Fruit fly (Drosophila melanogaster) whole organism, wandering third instar larva: ENCODE measurements around the gene CG42813.

ENCODE experiments used
- CG32264 ChIP-seq: fragments of 200-800 bp; sonication (Bioruptor generic); optimal IDR thresholded peaks from 2 replicates; lab custom pipeline; 2016; ENCODE audit warnings: missing biosample characterization, missing genetic modification characterization
- CG9705 ChIP-seq: fragments of 200-800 bp; sonication (Bioruptor generic); optimal IDR thresholded peaks from 2 replicates; lab custom pipeline; 2018; ENCODE audit warnings: missing biosample characterization, mild to moderate bottlenecking, missing genetic modification characterization
- CrebA ChIP-seq: fragments of 200-800 bp; sonication (Bioruptor generic); optimal IDR thresholded peaks from 2 replicates; lab custom pipeline; 2016; ENCODE audit warnings: missing biosample characterization, mild to moderate bottlenecking, missing genetic modification characterization, borderline replicate concordance
- Dfd ChIP-seq: fragments of >200 bp; optimal IDR thresholded peaks from 2 replicates; lab custom pipeline; 2017; ENCODE audit warnings: missing biosample characterization, missing genetic modification characterization
- Dif ChIP-seq: fragments of 200-275, 200-300 bp; sonication (Bioruptor generic); optimal IDR thresholded peaks from 2 replicates; lab custom pipeline; 2018; ENCODE audit warnings: missing biosample characterization, missing genetic modification characterization; ENCODE audit not compliant: partially characterized antibody
- GATAd ChIP-seq: sonication (Bioruptor generic); optimal IDR thresholded peaks from 2 replicates; lab custom pipeline; 2016; ENCODE audit warnings: missing biosample characterization, missing genetic modification characterization
- HLH106 ChIP-seq: fragments of 200-800 bp; optimal IDR thresholded peaks from 3 replicates; lab custom pipeline; 2019; ENCODE audit warnings: missing biosample characterization, mild to moderate bottlenecking, missing genetic modification characterization, moderate library complexity
- Hnf4 ChIP-seq: fragments of 200-800 bp; sonication (Bioruptor generic); optimal IDR thresholded peaks from 2 replicates; lab custom pipeline; 2016; ENCODE audit warnings: missing biosample characterization, mild to moderate bottlenecking, missing genetic modification characterization
- Hr78 ChIP-seq: fragments of >200 bp; optimal IDR thresholded peaks from 2 replicates; lab custom pipeline; 2017; ENCODE audit warnings: missing biosample characterization, missing genetic modification characterization
- Hr83 ChIP-seq: fragments of 200-300 bp; sonication (Bioruptor generic); optimal IDR thresholded peaks from 2 replicates; lab custom pipeline; 2016; ENCODE audit warnings: missing biosample characterization, mild to moderate bottlenecking, missing genetic modification characterization, moderate library complexity; ENCODE audit not compliant: poor library complexity, severe bottlenecking
- Myc ChIP-seq: fragments of >200 bp; optimal IDR thresholded peaks from 2 replicates; lab custom pipeline; 2017
- N ChIP-seq: fragments of >200 bp; optimal IDR thresholded peaks from 2 replicates; lab custom pipeline; 2018; ENCODE audit warnings: missing biosample characterization, missing external identifiers, missing genetic modification characterization
- OdsH ChIP-seq: fragments of 200-800 bp; sonication (Bioruptor generic); optimal IDR thresholded peaks from 2 replicates; lab custom pipeline; 2016; ENCODE audit warnings: missing biosample characterization, mild to moderate bottlenecking, missing genetic modification characterization
- Rel ChIP-seq, 2 experiments: fragments of 200-800 bp; sonication (Bioruptor generic) in 1 of 2; optimal IDR thresholded peaks; 2 replicates in 1 of 2; 3 replicates in 1 of 2; lab custom pipeline; 2016 to 2019; ENCODE audit warnings: mild to moderate bottlenecking in 2 of 2, missing biosample characterization in 2 of 2, missing genetic modification characterization in 2 of 2, moderate library complexity in 1 of 2
- Sp1 ChIP-seq: fragments of 200-800 bp; sonication (Bioruptor generic); optimal IDR thresholded peaks from 3 replicates; lab custom pipeline; 2019; ENCODE audit warnings: missing biosample characterization, mild to moderate bottlenecking, missing genetic modification characterization, moderate library complexity
- Vsx2 ChIP-seq: fragments of 200-300, 225-300 bp; sonication (Bioruptor generic); optimal IDR thresholded peaks from 2 replicates; lab custom pipeline; 2018; ENCODE audit warnings: missing biosample characterization, missing genetic modification characterization; ENCODE audit not compliant: partially characterized antibody
- br ChIP-seq: fragments of 200-800 bp; sonication (Bioruptor generic); optimal IDR thresholded peaks from 2 replicates; lab custom pipeline; 2016; ENCODE audit warnings: missing biosample characterization, missing genetic modification characterization
- dl ChIP-seq, 2 experiments: fragments of 175-275, 200-275 bp in 1 of 2; fragments of 200-275 bp in 1 of 2; sonication (Bioruptor generic); optimal IDR thresholded peaks; lab custom pipeline; 2018; ENCODE audit warnings: mild to moderate bottlenecking in 2 of 2, missing biosample characterization in 2 of 2, missing genetic modification characterization in 2 of 2, moderate library complexity in 2 of 2; ENCODE audit not compliant: partially characterized antibody in 2 of 2, insufficient read depth in 1 of 2
- dmrt93B ChIP-seq: fragments of 200-800 bp; sonication (Bioruptor generic); optimal IDR thresholded peaks from 2 replicates; lab custom pipeline; 2018; ENCODE audit warnings: missing biosample characterization, mild to moderate bottlenecking, missing genetic modification characterization
- dsf ChIP-seq: sonication (Bioruptor generic); optimal IDR thresholded peaks from 2 replicates; lab custom pipeline; 2016; ENCODE audit warnings: missing biosample characterization, missing genetic modification characterization, borderline replicate concordance
- ey ChIP-seq: fragments of 200-800 bp; sonication (Bioruptor generic); optimal IDR thresholded peaks from 2 replicates; lab custom pipeline; 2016; ENCODE audit warnings: missing biosample characterization, missing genetic modification characterization
- foxo ChIP-seq, 2 experiments: fragments of 200-800 bp; sonication (Bioruptor generic); optimal IDR thresholded peaks; 2 replicates in 1 of 2; 3 replicates in 1 of 2; lab custom pipeline; 2016 to 2017; ENCODE audit warnings: missing biosample characterization in 2 of 2, missing genetic modification characterization in 2 of 2
- fru ChIP-seq: fragments of 200-800 bp; sonication (Bioruptor generic); optimal IDR thresholded peaks from 3 replicates; lab custom pipeline; 2016; ENCODE audit warnings: missing biosample characterization, mild to moderate bottlenecking, missing genetic modification characterization
- h ChIP-seq: fragments of 200-800 bp; sonication (Bioruptor generic); optimal IDR thresholded peaks from 3 replicates; lab custom pipeline; 2016; ENCODE audit warnings: missing biosample characterization, mild to moderate bottlenecking, missing genetic modification characterization
- lola ChIP-seq: fragments of >200 bp; optimal IDR thresholded peaks from 2 replicates; lab custom pipeline; 2017; ENCODE audit warnings: missing biosample characterization, missing genetic modification characterization
- pan ChIP-seq: fragments of >200 bp; optimal IDR thresholded peaks from 2 replicates; lab custom pipeline; 2017
- psq ChIP-seq: fragments of 200-800 bp; sonication (Bioruptor generic); optimal IDR thresholded peaks from 3 replicates; lab custom pipeline; 2017; ENCODE audit warnings: missing biosample characterization, mild to moderate bottlenecking, missing genetic modification characterization, moderate library complexity
- rgr ChIP-seq: fragments of 200-800 bp; sonication (Bioruptor generic); optimal IDR thresholded peaks from 3 replicates; lab custom pipeline; 2016; ENCODE audit warnings: missing biosample characterization, mild to moderate bottlenecking, missing genetic modification characterization
- sage ChIP-seq: fragments of 200-800 bp; sonication (Bioruptor generic); optimal IDR thresholded peaks from 2 replicates; lab custom pipeline; 2016; ENCODE audit warnings: missing biosample characterization, mild to moderate bottlenecking, missing genetic modification characterization
- sv ChIP-seq: fragments of 200-800 bp; sonication (Bioruptor generic); optimal IDR thresholded peaks from 3 replicates; lab custom pipeline; 2016; ENCODE audit warnings: missing biosample characterization, missing genetic modification characterization
- usp ChIP-seq: fragments of >200 bp; optimal IDR thresholded peaks from 2 replicates; lab custom pipeline; 2017; ENCODE audit warnings: missing biosample characterization, missing genetic modification characterization
- woc ChIP-seq: sonication (Bioruptor generic); optimal IDR thresholded peaks from 2 replicates; lab custom pipeline; 2016; ENCODE audit warnings: missing biosample characterization, mild to moderate bottlenecking, missing genetic modification characterization

The CG42813 gene

dm6 chr3R:27208724-27209343, 19.5 kb downstream of the CG42813 start:
- TF ChIP-seq Hr83 (GFP tag; lab: Kevin White, UChicago) (peak; percentile 44), fru (no peak)
- TF ChIP-seq, all 38 proteins: peak for 1

- TF ChIP-seq CrebA (GFP tag; lab: Kevin White, UChicago) (no peak), dmrt93B (GFP tag; lab: Kevin White, UChicago) (peak; percentile 48), Sp1 (GFP tag; lab: Kevin White, UChicago) (peak; percentile 24), psq (GFP tag; lab: Kevin White, UChicago) (peak; percentile 36), Dfd (no peak), rgr (GFP tag; lab: Kevin White, UChicago) (peak; percentile 10), sage (peak; percentile 8), foxo (GFP tag; optimal IDR thresholded peaks at IDR 0.05; lab: Kevin White, UChicago) (peak in 1 of 2 experiments; percentile 49), Hnf4 (GFP tag; lab: Kevin White, UChicago) (no peak), HLH106 (tag; lab: Kevin White, UChicago) (peak; percentile 56), N (no peak), fru (peak; percentile 28), CG9705 (GFP tag; lab: Kevin White, UChicago) (peak; percentile 13), OdsH (peak; percentile 29), h (peak; percentile 19), dl (GFP tag; optimal IDR thresholded peaks at IDR 0.05; lab: Kevin White, UChicago; ENCODE audit: insufficient read depth in 1 of 2, partially characterized antibody in 2 of 2) (no peak)
Observed at dm6 chr3R:27204694-27205414, 23.5 kb downstream of the CG42813 start.

dm6 chr3R:27203856-27204255, 24.5 kb downstream of the CG42813 start:
- no peak for TF ChIP-seq CrebA (GFP tag; lab: Kevin White, UChicago)
- TF ChIP-seq N = no peak
- no peak for TF ChIP-seq Dif (GFP tag; lab: Kevin White, UChicago)
- TF ChIP-seq rgr (GFP tag; lab: Kevin White, UChicago) = no peak
- TF ChIP-seq sage = no peak
- no peak for TF ChIP-seq ey (GFP tag; lab: Kevin White, UChicago)
- no peak for TF ChIP-seq GATAd (GFP tag; lab: Kevin White, UChicago)
- no peak for TF ChIP-seq pan (lab: Kevin White, UChicago)
- TF ChIP-seq h = no peak
- no peak for TF ChIP-seq dmrt93B (GFP tag; lab: Kevin White, UChicago)
- no peak for TF ChIP-seq HLH106 (tag; lab: Kevin White, UChicago)
- no peak for TF ChIP-seq br
- no peak for TF ChIP-seq Dfd
- no peak for TF ChIP-seq Hnf4 (GFP tag; lab: Kevin White, UChicago)
- no peak for TF ChIP-seq woc (GFP tag; lab: Kevin White, UChicago)
- no peak for TF ChIP-seq lola (GFP tag; lab: Kevin White, UChicago)
- no peak for TF ChIP-seq foxo (GFP tag; optimal IDR thresholded peaks at IDR 0.05; lab: Kevin White, UChicago)
- no peak for TF ChIP-seq usp (GFP tag; lab: Kevin White, UChicago)

- TF ChIP-seq CG32264 (GFP tag; lab: Kevin White, UChicago) = no peak
Observed at dm6 chr3R:27202330-27202729, 26.0 kb downstream of the CG42813 start.

dm6 chr3R:27201538-27202281, 26.7 kb downstream of the CG42813 start:
- no peak for TF ChIP-seq Hr78
- no peak for TF ChIP-seq dsf (GFP tag; lab: Kevin White, UChicago)
- TF ChIP-seq dmrt93B (GFP tag; lab: Kevin White, UChicago) = peak; percentile 63
- peak; percentile 87 for TF ChIP-seq HLH106 (tag; lab: Kevin White, UChicago)
- TF ChIP-seq Hnf4 (GFP tag; lab: Kevin White, UChicago) = peak; percentile 20
- TF ChIP-seq CG9705 (GFP tag; lab: Kevin White, UChicago) = peak; percentile 53
- no peak for TF ChIP-seq Dfd
- TF ChIP-seq CG32264 (GFP tag; lab: Kevin White, UChicago) = peak; percentile 3
- TF ChIP-seq woc (GFP tag; lab: Kevin White, UChicago) = peak; percentile 30
- TF ChIP-seq ey (GFP tag; lab: Kevin White, UChicago) = peak; percentile 29
- no peak for TF ChIP-seq Rel (GFP tag; optimal IDR thresholded peaks at IDR 0.05; lab: Kevin White, UChicago)
- no peak for TF ChIP-seq Rel (tag; optimal IDR thresholded peaks at IDR 0.05; lab: Kevin White, UChicago)
- no peak for TF ChIP-seq Myc (lab: Kevin White, UChicago)
- TF ChIP-seq h = peak; percentile 88
- peak; percentile 92 for TF ChIP-seq psq (GFP tag; lab: Kevin White, UChicago)
- peak; percentile 16 for TF ChIP-seq sage
- peak; percentile 28 for TF ChIP-seq Dif (GFP tag; lab: Kevin White, UChicago)
- TF ChIP-seq CrebA (GFP tag; lab: Kevin White, UChicago) = peak; percentile 0
- TF ChIP-seq OdsH = peak; percentile 84
- peak; percentile 74 for TF ChIP-seq rgr (GFP tag; lab: Kevin White, UChicago)
- no peak for TF ChIP-seq sv (GFP tag; lab: Kevin White, UChicago)
- TF ChIP-seq N = no peak
- TF ChIP-seq lola (GFP tag; lab: Kevin White, UChicago) = no peak
- peak; percentile 85 for TF ChIP-seq fru
- TF ChIP-seq Vsx2 (GFP tag; lab: Kevin White, UChicago) = peak; percentile 24
- TF ChIP-seq Sp1 (GFP tag; lab: Kevin White, UChicago) = peak; percentile 81
- peak in 1 of 2 experiments; percentile 85 for TF ChIP-seq foxo (GFP tag; optimal IDR thresholded peaks at IDR 0.05; lab: Kevin White, UChicago)
- TF ChIP-seq, all 38 proteins: peak for 18
